Fruit fly (Drosophila melanogaster) whole organism: ENCODE data around the gene NO66.

Source experiments
- CG8478 ChIP-seq: fragments of >200 bp; optimal IDR thresholded peaks from 2 replicates; lab custom pipeline; 2018; ENCODE audit warnings: inconsistent platforms
- pan ChIP-seq: fragments of >200 bp; optimal IDR thresholded peaks from 2 replicates; lab custom pipeline; 2017
- usp ChIP-seq: fragments of >200 bp; optimal IDR thresholded peaks from 2 replicates; lab custom pipeline; 2017; ENCODE audit warnings: missing biosample characterization, missing genetic modification characterization, mixed read lengths

DNA sequence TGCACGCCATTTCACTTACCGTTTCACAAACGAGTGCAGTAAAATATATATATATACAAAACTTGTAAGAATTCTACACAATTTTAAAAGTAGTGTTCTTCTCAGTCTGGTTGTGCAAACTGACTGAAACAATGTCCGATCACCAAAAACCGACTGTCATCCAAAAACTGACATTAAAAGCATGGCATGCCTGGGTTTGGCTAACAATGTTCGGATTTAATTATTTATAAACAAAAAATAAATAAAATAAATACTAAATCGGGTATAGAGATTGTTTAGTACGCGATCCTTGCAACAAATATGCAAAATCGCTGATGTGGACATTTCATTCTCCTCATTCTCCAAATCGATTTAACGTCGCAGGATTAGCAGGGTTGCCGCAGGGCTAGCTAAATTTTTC, 17.0 kb upstream of the NO66 start, which contains the start of gene CG12692:
- TF ChIP-seq usp (no peak), CG8478 (lab: Kevin White, UChicago) (no peak), pan (no peak)
